Fruit fly (Drosophila melanogaster) whole organism, larva: ENCODE measurements around the gene ETHR.

Source experiments
- noc ChIP-seq: fragments of 200-800 bp; sonication (Bioruptor generic); optimal IDR thresholded peaks from 3 replicates; lab custom pipeline; 2019; ENCODE audit warnings: missing biosample characterization, mild to moderate bottlenecking, missing genetic modification characterization, moderate library complexity

Gene ETHR

dm6 chr3R:21273427-21274038, 26.7 kb downstream of the ETHR start, which contains the start of gene CG3308:
Gene CG3308 (minus strand): TSS chr3R:21273817.
- TF ChIP-seq noc (tag; lab: Kevin White, UChicago), result peak; percentile 61

DNA sequence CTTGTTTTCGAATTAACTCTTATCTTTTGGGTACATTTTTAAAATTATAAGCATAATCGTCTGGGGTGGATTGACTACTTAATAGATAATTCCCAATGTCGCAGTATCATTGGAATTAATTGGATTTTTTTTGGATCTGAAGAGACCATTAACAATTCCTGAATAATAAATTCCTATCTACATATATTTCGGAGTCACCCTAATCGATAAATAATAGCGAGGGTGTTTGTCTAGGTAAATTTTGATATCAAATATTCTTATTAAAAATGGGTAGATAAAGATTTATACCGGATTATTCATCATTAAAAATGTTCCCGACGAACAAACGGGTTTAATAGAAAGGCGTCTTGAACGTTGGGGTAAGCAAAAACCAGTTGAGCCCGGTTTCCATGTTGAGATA, 28.1 kb downstream of the ETHR start:
- TF ChIP-seq noc (tag; lab: Kevin White, UChicago), result no peak

dm6 chr3R:21276111-21276510, 29.3 kb downstream of the ETHR start, which contains the start of gene CG3301:
Gene CG3301 (minus strand): TSS chr3R:21276249.
- no peak for TF ChIP-seq noc (tag; lab: Kevin White, UChicago)

DNA sequence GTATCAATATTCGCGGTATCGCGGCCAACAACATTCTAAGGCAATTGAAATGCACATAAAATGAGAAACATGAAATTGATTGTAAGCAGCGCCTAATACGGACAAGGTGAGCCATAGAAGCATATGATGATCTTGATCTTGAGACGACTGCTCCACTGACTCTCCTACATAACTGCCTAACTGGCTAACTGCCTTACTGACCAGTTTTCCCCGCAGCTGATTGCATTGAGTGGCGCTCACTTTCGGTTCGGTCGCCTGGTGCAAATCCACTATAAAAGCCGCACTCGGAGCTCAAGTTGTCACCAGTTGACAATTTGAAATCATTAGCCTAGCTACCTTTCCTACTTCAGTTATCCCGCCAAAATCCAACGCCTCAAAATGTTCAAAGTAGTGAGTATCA, 36.1 kb downstream of the ETHR start, which contains the start of gene CG17298:
Gene CG17298, plus strand, starts transcription at position 301 of the 400 bp plus-strand sequence.
- TF ChIP-seq noc (tag; lab: Kevin White, UChicago), result no peak

DNA sequence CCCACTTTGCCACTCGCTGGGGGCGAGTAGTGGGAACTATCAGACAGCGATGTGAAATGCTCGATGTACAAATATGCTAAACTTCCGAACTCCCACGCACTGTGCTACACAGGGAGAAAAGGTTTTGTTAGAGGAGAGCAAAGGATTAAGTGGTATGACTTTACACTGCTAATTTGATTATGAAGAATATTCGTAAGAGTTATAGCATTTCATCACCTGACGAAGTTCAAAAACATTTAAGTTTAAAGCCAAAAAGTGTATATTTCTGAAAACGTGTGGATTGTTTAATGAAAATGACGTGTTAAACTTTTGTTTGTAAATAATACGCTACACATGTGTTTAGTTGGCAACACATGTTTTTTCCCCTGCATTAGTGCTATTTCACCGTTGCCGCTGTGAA, 41.7 kb downstream of the ETHR start:
- no peak for TF ChIP-seq noc (tag; lab: Kevin White, UChicago)

dm6 chr3R:21289071-21289613, 42.3 kb downstream of the ETHR start:
- TF ChIP-seq noc (tag; lab: Kevin White, UChicago), result no peak

DNA sequence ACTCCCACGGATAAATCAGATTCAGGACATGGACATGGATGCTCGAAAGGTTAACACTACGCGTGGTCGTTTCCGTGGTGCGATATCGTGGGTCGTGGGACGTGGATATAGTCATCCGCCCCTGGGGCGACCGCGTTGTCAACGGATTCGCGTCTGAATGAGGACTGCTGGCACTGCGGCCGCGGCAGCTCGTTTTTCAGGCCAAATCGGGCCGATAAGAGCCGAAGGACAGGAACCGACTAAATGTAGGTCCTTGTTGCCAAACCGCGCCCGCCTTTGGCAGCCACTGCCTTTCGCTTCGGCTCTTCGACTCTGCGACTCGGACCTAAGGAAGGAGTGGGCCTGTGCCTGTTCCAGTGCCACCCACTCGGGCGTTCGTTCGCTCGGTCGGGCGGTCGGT, 47.0 kb downstream of the ETHR start, which contains the start of gene SIFaR:
Gene SIFaR, minus strand, starts transcription at position 166 of the 400 bp plus-strand sequence.
- TF ChIP-seq noc (tag; lab: Kevin White, UChicago), result no peak

DNA sequence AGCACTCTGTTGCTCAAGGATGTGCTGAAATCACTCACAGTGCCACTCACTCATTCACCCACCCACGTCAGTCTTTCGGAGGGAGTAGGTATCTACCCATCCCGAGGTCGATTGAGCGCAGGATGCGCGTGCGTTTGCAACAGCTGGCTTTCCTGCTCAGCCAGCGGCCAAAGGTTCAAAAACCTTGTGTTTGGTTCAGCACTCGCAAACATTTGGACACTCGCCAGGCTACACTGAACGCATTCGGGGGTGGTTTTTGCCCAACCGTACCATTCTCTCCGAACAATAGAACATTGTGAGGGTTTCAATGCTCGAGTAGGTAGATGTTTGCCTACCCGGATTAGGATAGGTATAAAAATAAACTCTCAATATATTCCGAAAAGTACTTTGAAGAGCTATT, 48.2 kb downstream of the ETHR start:
- no peak for TF ChIP-seq noc (tag; lab: Kevin White, UChicago)

dm6 chr3R:21295695-21296037, 48.9 kb downstream of the ETHR start:
- no peak for TF ChIP-seq noc (tag; lab: Kevin White, UChicago)

DNA sequence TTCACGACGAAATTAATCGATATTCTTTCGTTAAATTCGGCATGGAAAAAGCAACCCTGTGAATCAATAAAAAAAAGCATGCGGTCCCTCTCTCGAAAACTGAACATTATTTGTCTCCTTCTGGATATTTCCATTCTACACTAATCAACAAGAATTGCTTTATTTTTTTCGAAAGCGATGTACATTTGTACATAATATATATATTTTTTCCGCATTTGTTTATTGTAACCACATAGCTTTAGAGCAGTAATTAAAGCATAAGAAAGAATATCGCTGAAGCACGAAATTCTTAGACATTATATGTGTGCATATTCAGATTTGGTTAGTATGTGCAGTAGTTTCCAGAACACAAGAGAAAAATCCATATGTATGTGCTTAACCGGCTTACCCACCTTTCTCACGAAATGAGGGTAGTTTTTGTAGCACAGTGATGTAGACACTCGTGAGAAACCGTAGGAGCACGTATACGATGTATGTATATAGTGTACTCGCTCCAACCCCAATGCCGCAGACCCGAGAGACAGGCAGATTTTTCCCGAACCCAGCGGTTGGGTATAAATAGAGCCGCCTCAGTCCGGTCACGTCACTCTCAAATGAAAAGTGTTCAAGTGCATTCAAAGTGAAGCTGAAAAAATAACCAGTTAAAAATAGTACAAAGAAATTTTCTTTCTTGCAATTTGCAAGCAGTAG, 49.4 kb downstream of the ETHR start:
- TF ChIP-seq noc (tag; lab: Kevin White, UChicago), result peak; percentile 94

- no peak for TF ChIP-seq noc (tag; lab: Kevin White, UChicago)
Measured at dm6 chr3R:21296728-21297386, 50.0 kb downstream of the ETHR start.

DNA sequence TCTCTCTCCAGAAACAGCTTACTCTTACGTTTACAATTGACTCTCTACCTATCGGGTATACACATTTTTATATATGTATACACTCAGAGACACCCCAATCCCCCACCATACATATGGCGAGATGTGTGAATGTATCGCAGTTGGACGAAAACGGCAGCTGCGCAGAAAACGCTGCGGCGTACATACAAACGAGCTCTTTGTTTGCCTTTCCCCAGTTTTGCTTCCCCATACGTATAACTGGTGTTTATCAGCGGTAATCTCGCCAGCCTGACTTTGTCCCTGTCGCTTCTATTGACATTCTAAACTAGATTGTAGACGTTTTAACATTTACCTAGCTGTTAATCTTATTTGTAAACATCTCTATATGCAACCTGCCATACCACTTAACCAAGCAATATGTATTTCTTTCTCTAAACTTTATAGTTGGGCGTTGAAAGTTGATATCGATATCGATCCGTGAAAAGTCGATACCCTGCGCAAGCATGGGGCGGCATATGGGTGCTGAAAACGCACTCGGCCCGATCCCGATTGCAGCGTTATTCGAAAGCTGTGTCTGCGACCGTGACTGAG, 50.7 kb downstream of the ETHR start:
- peak; percentile 7 for TF ChIP-seq noc (tag; lab: Kevin White, UChicago)
